Fruit fly (Drosophila melanogaster) whole organism, embryonic: ENCODE data around the gene Rpt5.

ENCODE experiments used
- Bgb ChIP-seq: fragments of 200-800 bp; sonication (Bioruptor generic); IDR thresholded peaks from 2 replicates; pipeline ENCODE4 v1.3.6; 2022; ENCODE audit warnings: missing biosample characterization, missing genetic modification characterization; ENCODE audit not compliant: partially characterized antibody
- CG10209 ChIP-seq: fragments of 200-800 bp; sonication (Bioruptor generic); optimal IDR thresholded peaks from 3 replicates; lab custom pipeline; 2017; ENCODE audit warnings: missing biosample characterization, mild to moderate bottlenecking, missing genetic modification characterization, missing genetic modification reagents
- CG10267 ChIP-seq: fragments of 200-800 bp; sonication (Bioruptor generic); optimal IDR thresholded peaks from 2 replicates; lab custom pipeline; 2018; ENCODE audit warnings: missing biosample characterization, mild to moderate bottlenecking, missing genetic modification characterization, moderate library complexity
- CG10431 ChIP-seq: fragments of 200-800 bp; sonication (Bioruptor generic); optimal IDR thresholded peaks from 3 replicates; lab custom pipeline; 2018; ENCODE audit warnings: missing biosample characterization, mild to moderate bottlenecking, missing genetic modification characterization
- CG10565 ChIP-seq: fragments of 200-800 bp; sonication (Bioruptor generic); optimal IDR thresholded peaks from 3 replicates; lab custom pipeline; 2016; ENCODE audit warnings: missing biosample characterization, mild to moderate bottlenecking, missing genetic modification characterization
- CG11398 ChIP-seq: fragments of 200-800 bp; sonication (Bioruptor generic); optimal IDR thresholded peaks from 2 replicates; lab custom pipeline; 2016; ENCODE audit warnings: missing biosample characterization, missing genetic modification characterization
- CG11560 ChIP-seq: fragments of 200-800 bp; sonication (Bioruptor generic); IDR thresholded peaks from 3 replicates; pipeline ENCODE4 v1.3.6; 2022; ENCODE audit warnings: missing biosample characterization, missing genetic modification characterization
- CG1603 ChIP-seq: fragments of 200-800 bp; sonication (Bioruptor generic); optimal IDR thresholded peaks from 2 replicates; lab custom pipeline; 2019; ENCODE audit warnings: missing biosample characterization, mild to moderate bottlenecking, missing genetic modification characterization, moderate library complexity
- CG2678 ChIP-seq: fragments of 200-800 bp; sonication (Bioruptor generic); optimal IDR thresholded peaks from 3 replicates; lab custom pipeline; 2019; ENCODE audit warnings: missing biosample characterization, mild to moderate bottlenecking, missing genetic modification characterization, moderate library complexity
- CG31441 ChIP-seq: fragments of 200-800 bp; sonication (Bioruptor generic); IDR thresholded peaks from 2 replicates; pipeline ENCODE4 v1.3.6; 2022; ENCODE audit warnings: missing biosample characterization, missing genetic modification characterization
- CG32767 ChIP-seq: fragments of 200-800 bp; sonication (Bioruptor generic); IDR thresholded peaks from 2 replicates; pipeline ENCODE4 v1.3.6; 2022; ENCODE audit warnings: missing biosample characterization, missing genetic modification characterization
- CG34376 ChIP-seq: fragments of 200-800 bp; sonication (Bioruptor generic); optimal IDR thresholded peaks from 2 replicates; lab custom pipeline; 2018; ENCODE audit warnings: missing biosample characterization, mild to moderate bottlenecking, missing genetic modification characterization
- CG4617 ChIP-seq: fragments of 200-800 bp; sonication (Bioruptor generic); optimal IDR thresholded peaks from 3 replicates; lab custom pipeline; 2016; ENCODE audit warnings: missing biosample characterization, missing genetic modification characterization, borderline replicate concordance
- CG7786 ChIP-seq: fragments of 200-800 bp; sonication (Bioruptor generic); optimal IDR thresholded peaks from 2 replicates; lab custom pipeline; 2016; ENCODE audit warnings: missing biosample characterization, missing genetic modification characterization
- CG8290 ChIP-seq, 3 experiments: fragments of 200-800 bp; sonication (Bioruptor generic); optimal IDR thresholded peaks; 2 replicates each; lab custom pipeline; 2016 to 2019; ENCODE audit warnings: missing biosample characterization in 3 of 3, missing genetic modification characterization in 3 of 3, mild to moderate bottlenecking in 2 of 3, moderate library complexity in 1 of 3
- CG9215 ChIP-seq: fragments of 200-800 bp; sonication (Bioruptor generic); IDR thresholded peaks from 2 replicates; pipeline ENCODE4 v1.3.6; 2022; ENCODE audit warnings: missing biosample characterization, missing genetic modification characterization
- CG9817 ChIP-seq: fragments of 200-800 bp; sonication (Bioruptor generic); optimal IDR thresholded peaks from 2 replicates; lab custom pipeline; 2018; ENCODE audit warnings: missing biosample characterization, mild to moderate bottlenecking, missing genetic modification characterization, moderate library complexity
- Doc2 ChIP-seq: fragments of 200-800 bp; sonication (Bioruptor generic); IDR thresholded peaks from 2 replicates; pipeline ENCODE4 v1.3.6; 2022; ENCODE audit warnings: missing biosample characterization, missing genetic modification characterization
- Drgx ChIP-seq: fragments of 200-800 bp; sonication (Bioruptor generic); IDR thresholded peaks from 2 replicates; pipeline ENCODE4 v1.3.6; 2022; ENCODE audit warnings: missing biosample characterization, missing genetic modification characterization
- Fer1 ChIP-seq: fragments of 200-800 bp; sonication (Bioruptor generic); optimal IDR thresholded peaks from 2 replicates; lab custom pipeline; 2017; ENCODE audit warnings: missing biosample characterization, mild to moderate bottlenecking, missing genetic modification characterization
- Med ChIP-seq: fragments of 200-800 bp; sonication (Bioruptor generic); peaks from one replicate; lab custom pipeline; 2016; ENCODE audit warnings: missing biosample characterization, missing genetic modification characterization, mild to moderate bottlenecking, inconsistent platforms, moderate library complexity
- Nf-YC ChIP-seq: fragments of 200-800 bp; optimal IDR thresholded peaks from 3 replicates; lab custom pipeline; 2019; ENCODE audit warnings: missing biosample characterization, mild to moderate bottlenecking, missing genetic modification characterization, moderate library complexity
- Pdp1 ChIP-seq, 2 experiments: fragments of 200-800 bp; sonication (Bioruptor generic); optimal IDR thresholded peaks; 3 replicates each; lab custom pipeline; 2016; ENCODE audit warnings: missing biosample characterization in 2 of 2, missing genetic modification characterization in 2 of 2, mild to moderate bottlenecking in 1 of 2, moderate library complexity in 1 of 2
- Sin3A ChIP-seq: fragments of >200 bp; optimal IDR thresholded peaks from 2 replicates; lab custom pipeline; 2018
- Six4 ChIP-seq: fragments of 200-800 bp; sonication (Bioruptor generic); optimal IDR thresholded peaks from 2 replicates; lab custom pipeline; 2016; ENCODE audit warnings: missing biosample characterization, missing genetic modification characterization
- Ssrp ChIP-seq: fragments of 200-800 bp; sonication (Bioruptor generic); optimal IDR thresholded peaks from 2 replicates; lab custom pipeline; 2018; ENCODE audit warnings: missing biosample characterization, mild to moderate bottlenecking, missing genetic modification characterization, moderate library complexity
- Vsx1 ChIP-seq: fragments of 200-800 bp; sonication (Bioruptor generic); optimal IDR thresholded peaks from 2 replicates; lab custom pipeline; 2017; ENCODE audit warnings: missing biosample characterization, mild to moderate bottlenecking, missing genetic modification characterization, missing genetic modification reagents
- ap ChIP-seq: fragments of 200-800 bp; sonication (Bioruptor generic); IDR thresholded peaks from 2 replicates; pipeline ENCODE4 v1.3.6; 2022; ENCODE audit warnings: missing biosample characterization, missing genetic modification characterization
- bowl ChIP-seq: fragments of 200-800 bp; sonication (Bioruptor generic); IDR thresholded peaks from 2 replicates; pipeline ENCODE4 v1.3.6; 2022; ENCODE audit warnings: missing biosample characterization, missing genetic modification characterization
- chm ChIP-seq: fragments of 200-800 bp; sonication (Bioruptor generic); IDR thresholded peaks from 2 replicates; pipeline ENCODE4 v1.3.6; 2022; ENCODE audit warnings: missing biosample characterization, missing genetic modification characterization
- ci ChIP-seq: fragments of 200-800 bp; sonication (Bioruptor generic); IDR thresholded peaks from 3 replicates; pipeline ENCODE4 v1.3.6; 2022; ENCODE audit warnings: missing biosample characterization, missing genetic modification characterization
- disco-r ChIP-seq: fragments of 200-800 bp; sonication (Bioruptor generic); optimal IDR thresholded peaks from 2 replicates; lab custom pipeline; 2016; ENCODE audit warnings: missing biosample characterization, missing genetic modification characterization
- dmrt99B ChIP-seq: fragments of 200-800 bp; sonication (Bioruptor generic); optimal IDR thresholded peaks from 2 replicates; lab custom pipeline; 2018; ENCODE audit warnings: missing biosample characterization, mild to moderate bottlenecking, missing genetic modification characterization, moderate library complexity
- dysf ChIP-seq: fragments of 200-800 bp; sonication (Bioruptor generic); IDR thresholded peaks from 3 replicates; pipeline ENCODE4 v1.3.6; 2022; ENCODE audit warnings: missing biosample characterization, missing genetic modification characterization
- ewg ChIP-seq: fragments of 200-800 bp; sonication (Bioruptor generic); optimal IDR thresholded peaks from 3 replicates; lab custom pipeline; 2017; ENCODE audit warnings: mild to moderate bottlenecking, missing biosample characterization, missing genetic modification reagents, missing genetic modification characterization
- gro ChIP-seq: fragments of 200-800 bp; sonication (Bioruptor generic); optimal IDR thresholded peaks from 2 replicates; lab custom pipeline; 2016; ENCODE audit warnings: missing biosample characterization, missing genetic modification characterization
- hbn ChIP-seq: fragments of 200-800 bp; sonication (Bioruptor generic); IDR thresholded peaks from 2 replicates; pipeline ENCODE4 v1.3.6; 2022; ENCODE audit warnings: missing biosample characterization, missing genetic modification characterization; ENCODE audit not compliant: partially characterized antibody
- her ChIP-seq: fragments of 200-800 bp; sonication (Bioruptor generic); optimal IDR thresholded peaks from 2 replicates; lab custom pipeline; 2016; ENCODE audit warnings: missing biosample characterization, missing genetic modification characterization
- hkb ChIP-seq, 2 experiments: fragments of 200-800 bp in 1 of 2; fragments of >200 bp in 1 of 2; sonication (Bioruptor generic) in 1 of 2; IDR thresholded peaks in 1 of 2; optimal IDR thresholded peaks in 1 of 2; 2 replicates each; pipeline versions ENCODE4 v1.3.6 to Lab custom; 2017 to 2022; ENCODE audit warnings: missing biosample characterization in 1 of 2, missing genetic modification characterization in 1 of 2
- insv ChIP-seq, 2 experiments: fragments of 200-800 bp; sonication (Bioruptor generic); optimal IDR thresholded peaks; 3 replicates each; lab custom pipeline; 2016 to 2018; ENCODE audit warnings: missing biosample characterization in 2 of 2, missing genetic modification characterization in 2 of 2
- lola ChIP-seq, 3 experiments: fragments of >200 bp in 2 of 3; fragments of 200-800 bp in 1 of 3; sonication (Bioruptor generic) in 1 of 3; optimal IDR thresholded peaks; 2 replicates each; lab custom pipeline; 2017 to 2019; ENCODE audit warnings: missing biosample characterization in 3 of 3, missing genetic modification characterization in 3 of 3, mild to moderate bottlenecking in 1 of 3, moderate library complexity in 1 of 3
- nerfin-2 ChIP-seq: fragments of 200-800 bp; sonication (Bioruptor generic); IDR thresholded peaks from 2 replicates; pipeline ENCODE4 v1.3.6; 2022; ENCODE audit warnings: missing biosample characterization, missing genetic modification characterization; ENCODE audit not compliant: partially characterized antibody
- phol ChIP-seq: fragments of 200-800 bp; sonication (Bioruptor generic); optimal IDR thresholded peaks from 3 replicates; lab custom pipeline; 2018; ENCODE audit warnings: missing biosample characterization, mild to moderate bottlenecking, missing genetic modification characterization, moderate library complexity
- tx ChIP-seq: fragments of 200-800 bp; sonication (Bioruptor generic); optimal IDR thresholded peaks from 2 replicates; lab custom pipeline; 2016; ENCODE audit warnings: missing biosample characterization, missing genetic modification characterization
- unpg ChIP-seq: fragments of 200-800 bp; sonication (Bioruptor generic); optimal IDR thresholded peaks from 3 replicates; lab custom pipeline; 2018; ENCODE audit warnings: missing biosample characterization, mild to moderate bottlenecking, missing genetic modification characterization, moderate library complexity
- z ChIP-seq: fragments of 200-800 bp; sonication (Bioruptor generic); IDR thresholded peaks from 3 replicates; pipeline ENCODE4 v1.3.6; 2022; ENCODE audit warnings: missing biosample characterization, missing genetic modification characterization

Gene Rpt5

DNA sequence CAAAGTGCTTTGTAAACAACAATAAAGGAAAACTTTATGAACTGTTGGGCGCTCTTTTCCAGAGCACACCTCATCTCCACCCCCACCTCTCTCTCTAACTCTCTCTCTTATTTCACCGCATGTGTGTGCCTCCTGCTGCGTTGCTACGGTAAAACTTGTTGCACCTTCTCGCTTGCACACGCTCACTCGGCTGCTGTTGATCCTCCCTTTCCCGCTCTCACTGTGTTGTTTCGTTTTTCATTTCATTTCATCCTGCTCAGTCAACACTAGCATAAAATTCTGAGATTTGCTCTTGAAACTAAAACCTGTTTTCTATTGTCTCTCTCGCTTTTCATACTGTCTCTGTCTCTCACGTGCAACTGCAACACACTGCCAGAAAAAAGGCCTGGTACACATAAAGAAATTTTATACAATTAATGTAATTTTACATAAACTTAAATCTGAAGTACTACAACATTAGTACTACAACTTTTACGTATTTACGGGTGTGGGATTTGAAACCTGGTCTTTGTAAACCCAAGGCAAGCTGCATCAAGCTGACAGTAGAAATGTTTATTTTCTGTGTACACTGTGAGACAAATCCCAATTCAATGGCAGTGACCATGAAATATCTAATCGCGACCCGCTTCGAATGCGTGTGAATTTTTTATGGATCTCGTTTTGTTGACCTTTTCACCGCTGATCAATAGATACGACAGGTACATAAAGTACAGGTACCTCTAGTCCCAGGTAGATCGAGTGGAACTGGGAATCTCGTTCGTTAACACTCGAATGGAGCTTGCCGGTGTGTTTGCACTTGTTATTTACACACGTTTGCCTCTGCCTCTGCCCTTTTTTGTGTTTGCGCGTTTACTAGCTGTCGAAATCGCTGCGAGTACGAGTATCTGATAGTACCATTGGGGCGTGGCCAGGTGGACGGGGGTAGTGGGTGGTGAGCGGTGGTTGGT is 30.1 kb downstream of the Rpt5 start (continued):
- TF ChIP-seq chm (GFP tag; lab: Robert Waterston, UW) (peak; percentile 71), CG9817 (tag; lab: Kevin White, UChicago) (peak; percentile 32), CG10209 (peak; percentile 87), Ssrp (tag; lab: Kevin White, UChicago) (peak; percentile 94), CG9215 (peak; percentile 50), CG10565 (GFP tag; lab: Kevin White, UChicago) (peak; percentile 66), Nf-YC (peak; percentile 85), CG11560 (tag; lab: Robert Waterston, UW) (peak; percentile 37; the same call in 1 of the 3 replicates), CG4617 (GFP tag; lab: Kevin White, UChicago) (peak; percentile 64), CG11398 (peak; percentile 75), Doc2 (GFP tag; lab: Robert Waterston, UW) (no peak), unpg (GFP tag; lab: Kevin White, UChicago) (peak; percentile 93), CG10267 (tag; lab: Kevin White, UChicago) (peak; percentile 92), z (peak; percentile 88), tx (GFP tag; lab: Kevin White, UChicago) (peak; percentile 72), phol (tag; lab: Kevin White, UChicago) (peak; percentile 95), CG34376 (peak; percentile 87), CG31441 (GFP tag; lab: Robert Waterston, UW) (peak; percentile 94), Vsx1 (peak; percentile 66), Med (GFP tag; lab: Kevin White, UChicago) (peak; percentile 91), ci (GFP tag; lab: Robert Waterston, UW) (peak; percentile 90), hbn (GFP tag; lab: Robert Waterston, UW) (no peak), hkb (optimal IDR thresholded peaks at IDR 0.05; lab: Kevin White, UChicago) (no peak), hkb (GFP tag; IDR thresholded peaks at IDR 0.05; lab: Robert Waterston, UW) (peak; percentile 80), bowl (GFP tag; lab: Robert Waterston, UW) (no peak), CG32767 (GFP tag; lab: Robert Waterston, UW) (peak; percentile 66; the same call in 1 of the 2 replicates), Pdp1 (GFP tag; optimal IDR thresholded peaks at IDR 0.05; lab: Kevin White, UChicago) (peak; percentile 76 to 82), dysf (GFP tag; lab: Robert Waterston, UW) (peak; percentile 74; the same call in 2 of the 3 replicates), CG1603 (tag; lab: Kevin White, UChicago) (peak; percentile 91), CG7786 (GFP tag; lab: Kevin White, UChicago) (peak; percentile 61), Drgx (GFP tag; lab: Robert Waterston, UW) (peak; percentile 88), Six4 (GFP tag; lab: Kevin White, UChicago) (peak; percentile 83), CG10431 (peak; percentile 75), CG8290 (GFP tag; optimal IDR thresholded peaks at IDR 0.05; lab: Kevin White, UChicago) (peak; percentile 74), CG8290 (tag; optimal IDR thresholded peaks at IDR 0.05; lab: Kevin White, UChicago) (peak; percentile 79 to 89), Sin3A (no peak), CG2678 (peak; percentile 86), insv (GFP tag; optimal IDR thresholded peaks at IDR 0.05; lab: Kevin White, UChicago) (peak; percentile 1 to 42), ewg (peak; percentile 85), Fer1 (GFP tag; lab: Kevin White, UChicago) (peak; percentile 84), dmrt99B (peak; percentile 92), ap (GFP tag; lab: Robert Waterston, UW) (peak; percentile 49), Bgb (no peak), nerfin-2 (GFP tag; lab: Robert Waterston, UW) (0 out of 2 replicates have a peak, but pooled peaks have one; percentile 22), disco-r (GFP tag; lab: Kevin White, UChicago) (peak; percentile 55), gro (GFP tag; lab: Kevin White, UChicago) (peak; percentile 8), lola (GFP tag; optimal IDR thresholded peaks at IDR 0.05; lab: Kevin White, UChicago) (peak in 1 of 3 experiments; percentile 97), her (GFP tag; lab: Kevin White, UChicago) (peak; percentile 50)
